Fruit fly (Drosophila melanogaster): Measurements from ENCODE around the gene Nasp.

Nasp gene

DNA sequence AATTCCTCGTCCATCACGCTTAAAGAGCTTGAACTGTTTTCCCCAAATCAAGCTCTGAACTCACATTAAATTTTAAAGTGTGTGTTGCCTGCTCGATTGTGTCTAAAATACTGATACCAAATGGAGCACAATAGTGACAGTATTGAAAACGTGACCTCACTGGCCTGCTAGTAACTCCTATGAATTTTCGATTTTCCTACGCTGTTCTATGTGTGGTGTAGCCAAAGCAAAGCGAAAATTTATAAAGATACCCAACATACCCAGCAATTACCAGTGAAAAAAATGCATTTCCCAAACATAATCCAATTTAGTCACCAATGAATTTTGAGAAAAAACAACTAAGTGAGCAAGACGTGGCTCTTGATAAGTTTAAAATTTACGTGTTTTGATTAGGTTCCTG is 32.2 kb downstream of the Nasp start, which contains the start of gene CG33191:
Gene CG33191, minus strand, starts transcription at position 101 of the 400 bp plus-strand sequence.
- TF ChIP-seq GATAd (GFP tag; optimal IDR thresholded peaks at IDR 0.05) (no peak), brk (GFP tag; optimal IDR thresholded peaks at IDR 0.05) (no peak), rgr (GFP tag; optimal IDR thresholded peaks at IDR 0.05) (no peak), h (GFP tag; optimal IDR thresholded peaks at IDR 0.05) (no peak), CG32264 (GFP tag; optimal IDR thresholded peaks at IDR 0.05) (no peak)

- TF ChIP-seq OdsH (GFP tag; optimal IDR thresholded peaks at IDR 0.05) = no peak
- no peak for TF ChIP-seq dsf (GFP tag; optimal IDR thresholded peaks at IDR 0.05; ENCODE audit: borderline replicate concordance)
Measured at dm6 chr3R:8780689-8781088, 33.1 kb downstream of the Nasp start, which contains the start of gene CG33189. CG33189 (minus strand) TSS chr3R:8780789.

DNA sequence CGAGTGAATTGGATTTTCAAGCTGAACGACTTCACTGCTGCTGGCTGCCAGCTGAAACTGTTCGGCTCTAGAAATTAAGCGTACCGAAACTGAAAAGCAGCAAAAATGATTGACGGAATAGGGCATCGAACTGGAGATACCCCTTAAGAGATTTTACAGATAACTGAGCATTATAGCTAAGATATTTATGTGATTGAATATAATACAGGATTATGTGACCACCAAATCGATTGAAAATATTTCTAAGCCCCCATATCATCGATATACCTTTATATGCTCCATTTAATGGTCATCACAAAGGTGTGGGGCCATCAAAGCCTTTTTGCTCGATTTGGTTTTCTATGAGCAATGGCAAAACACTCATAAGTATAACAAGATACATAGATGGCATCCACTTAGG is 37.2 kb downstream of the Nasp start:
- TF ChIP-seq Dif (GFP tag; optimal IDR thresholded peaks at IDR 0.05; ENCODE audit: partially characterized antibody) (no peak), Jra (GFP tag; optimal IDR thresholded peaks at IDR 0.05) (no peak), OdsH (GFP tag; optimal IDR thresholded peaks at IDR 0.05) (no peak), Vsx2 (GFP tag; optimal IDR thresholded peaks at IDR 0.05; ENCODE audit: partially characterized antibody) (no peak), usp (GFP tag; optimal IDR thresholded peaks at IDR 0.05) (no peak), Hnf4 (GFP tag; optimal IDR thresholded peaks at IDR 0.05) (no peak), sv (GFP tag; optimal IDR thresholded peaks at IDR 0.05) (no peak), dsf (GFP tag; optimal IDR thresholded peaks at IDR 0.05; ENCODE audit: borderline replicate concordance) (no peak), Hr83 (GFP tag; optimal IDR thresholded peaks at IDR 0.05; ENCODE audit: poor library complexity, severe bottlenecking) (no peak), CG9705 (GFP tag; optimal IDR thresholded peaks at IDR 0.05) (no peak), rgr (GFP tag; optimal IDR thresholded peaks at IDR 0.05) (no peak)

- TF ChIP-seq Vsx2 (GFP tag; optimal IDR thresholded peaks at IDR 0.05; ENCODE audit: partially characterized antibody) (peak; percentile 0), psq (GFP tag; optimal IDR thresholded peaks at IDR 0.05) (no peak), h (GFP tag; optimal IDR thresholded peaks at IDR 0.05) (no peak), Dif (GFP tag; optimal IDR thresholded peaks at IDR 0.05; ENCODE audit: partially characterized antibody) (peak; percentile 31)
Measured at dm6 chr3R:8785451-8785850, 37.9 kb downstream of the Nasp start.

DNA sequence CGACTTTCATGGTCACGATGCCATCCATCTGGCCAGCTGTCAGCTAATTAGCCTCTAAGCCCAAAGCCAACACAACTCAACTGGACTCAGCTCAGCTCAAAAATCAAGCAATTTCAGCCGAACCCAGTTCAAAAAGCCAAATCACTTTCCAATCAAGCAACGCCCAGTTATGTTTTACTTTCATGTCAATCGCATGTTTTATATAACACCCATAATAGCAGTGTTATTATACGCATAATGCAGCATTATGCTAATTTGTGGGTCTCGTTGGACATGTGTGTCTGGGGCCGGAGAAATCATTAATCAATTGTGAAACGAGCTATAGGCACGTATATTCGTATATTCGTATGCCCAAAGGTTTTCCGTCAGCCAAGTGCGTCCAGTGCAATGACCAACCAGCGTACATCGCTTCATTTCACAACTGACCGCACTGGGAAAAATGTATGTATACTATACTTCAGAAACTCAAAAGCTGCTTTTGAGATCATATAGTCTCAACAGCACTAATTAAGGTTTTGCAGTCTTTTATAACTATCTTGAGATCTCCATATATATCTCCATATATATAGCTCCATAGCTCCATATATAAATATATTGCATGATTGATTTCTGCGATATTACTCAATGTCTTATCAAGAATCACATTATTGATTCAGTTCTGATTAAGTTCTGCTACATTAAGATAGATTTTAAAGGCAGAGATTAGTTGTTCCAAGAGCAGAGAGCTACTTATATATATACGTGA is 40.1 kb downstream of the Nasp start:
- TF ChIP-seq h (GFP tag; optimal IDR thresholded peaks at IDR 0.05) (peak; percentile 35), HLH106 (tag; optimal IDR thresholded peaks at IDR 0.05) (peak; percentile 31), woc (GFP tag; optimal IDR thresholded peaks at IDR 0.05) (peak; percentile 46), Vsx2 (GFP tag; optimal IDR thresholded peaks at IDR 0.05; ENCODE audit: partially characterized antibody) (peak; percentile 30), OdsH (GFP tag; optimal IDR thresholded peaks at IDR 0.05) (no peak)

DNA sequence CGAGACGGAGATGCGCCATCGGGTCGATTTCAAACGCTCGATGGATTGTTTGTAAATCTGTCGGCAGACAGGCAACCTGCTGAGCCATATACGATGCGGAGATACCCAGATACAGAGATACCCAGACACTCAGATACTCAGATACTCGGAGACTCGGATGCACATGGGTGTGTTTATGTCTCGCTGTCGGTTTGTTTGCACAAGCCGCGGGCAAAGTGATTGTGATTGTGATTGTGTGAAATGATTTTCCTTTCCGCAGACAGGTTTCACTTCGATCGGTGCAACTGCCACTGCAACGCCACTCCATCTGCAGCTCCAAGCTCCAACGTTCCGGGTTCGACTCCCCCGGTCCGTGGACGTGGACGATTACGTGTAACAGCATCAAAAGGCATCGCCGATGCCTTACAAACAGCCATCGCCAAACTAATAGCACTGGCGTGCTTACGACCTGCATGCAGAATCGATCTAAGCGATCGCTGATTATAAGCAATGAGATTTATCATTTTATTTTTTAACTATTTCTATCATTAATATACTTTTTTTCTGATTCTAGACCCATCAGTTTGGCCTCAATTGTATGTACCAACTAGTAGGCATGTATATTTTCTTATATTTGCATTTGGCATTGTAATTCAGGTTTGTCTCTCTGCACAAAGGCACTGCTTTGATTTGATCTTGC is 41.3 kb downstream of the Nasp start:
- TF ChIP-seq sv (GFP tag; optimal IDR thresholded peaks at IDR 0.05) = no peak
- TF ChIP-seq h (GFP tag; optimal IDR thresholded peaks at IDR 0.05) = peak; percentile 42
- TF ChIP-seq foxo (GFP tag; optimal IDR thresholded peaks at IDR 0.05) = peak in 1 of 2 experiments; percentile 37
- TF ChIP-seq fru (GFP tag; optimal IDR thresholded peaks at IDR 0.05) = peak; percentile 15
- peak; percentile 5 for TF ChIP-seq rgr (GFP tag; optimal IDR thresholded peaks at IDR 0.05)
- no peak for TF ChIP-seq sage (GFP tag; optimal IDR thresholded peaks at IDR 0.05)
- TF ChIP-seq HLH106 (tag; optimal IDR thresholded peaks at IDR 0.05) = peak; percentile 24
- TF ChIP-seq woc (GFP tag; optimal IDR thresholded peaks at IDR 0.05) = no peak
- TF ChIP-seq CG32264 (GFP tag; optimal IDR thresholded peaks at IDR 0.05) = no peak
- TF ChIP-seq GATAd (GFP tag; optimal IDR thresholded peaks at IDR 0.05) = no peak
- TF ChIP-seq OdsH (GFP tag; optimal IDR thresholded peaks at IDR 0.05) = no peak
- TF ChIP-seq ey (GFP tag; optimal IDR thresholded peaks at IDR 0.05) = peak; percentile 31

- no peak for TF ChIP-seq CG32264 (GFP tag; optimal IDR thresholded peaks at IDR 0.05)
- no peak for TF ChIP-seq Hr78 (GFP tag; optimal IDR thresholded peaks at IDR 0.05)
- no peak for TF ChIP-seq pan (optimal IDR thresholded peaks at IDR 0.05)
- TF ChIP-seq Sp1 (GFP tag; optimal IDR thresholded peaks at IDR 0.05) = peak; percentile 20
- TF ChIP-seq CrebA (GFP tag; optimal IDR thresholded peaks at IDR 0.05; ENCODE audit: borderline replicate concordance) = no peak
- peak in 1 of 2 experiments; percentile 64 for TF ChIP-seq dl (GFP tag; optimal IDR thresholded peaks at IDR 0.05; ENCODE audit: insufficient read depth in 1 of 2, partially characterized antibody in 2 of 2)
- TF ChIP-seq Dif (GFP tag; optimal IDR thresholded peaks at IDR 0.05; ENCODE audit: partially characterized antibody) = peak; percentile 78
- TF ChIP-seq Vsx2 (GFP tag; optimal IDR thresholded peaks at IDR 0.05; ENCODE audit: partially characterized antibody) = peak; percentile 70
- TF ChIP-seq dsf (GFP tag; optimal IDR thresholded peaks at IDR 0.05; ENCODE audit: borderline replicate concordance) = no peak
Measured at dm6 chr3R:8792463-8793175, 45.0 kb downstream of the Nasp start.

Data from whole organism, wandering third instar larva.